Fruit fly (Drosophila melanogaster) whole organism, embryonic: ENCODE results near the gene Chchd2.
A peak's percentile ranks its signal among the peaks of the same experiment; 100 is the strongest.

Experiments used
- Adf1 ChIP-seq: fragments of 200-800 bp; sonication (Bioruptor generic); IDR thresholded peaks from 2 replicates; pipeline ENCODE4 v1.3.6; 2022; ENCODE audit warnings: missing biosample characterization, missing genetic modification characterization
- Antp ChIP-seq: fragments of 200-800 bp; sonication (Bioruptor generic); optimal IDR thresholded peaks from 3 replicates; lab custom pipeline; 2016; ENCODE audit warnings: missing biosample characterization, missing genetic modification characterization
- B-H2 ChIP-seq: fragments of 200-800 bp; sonication (Bioruptor generic); optimal IDR thresholded peaks from 2 replicates; lab custom pipeline; 2018; ENCODE audit warnings: missing biosample characterization, mild to moderate bottlenecking, missing genetic modification characterization
- CG10565 ChIP-seq: fragments of 200-800 bp; sonication (Bioruptor generic); optimal IDR thresholded peaks from 3 replicates; lab custom pipeline; 2016; ENCODE audit warnings: missing biosample characterization, mild to moderate bottlenecking, missing genetic modification characterization
- CG12236 ChIP-seq: fragments of 200-800 bp; sonication (Bioruptor generic); optimal IDR thresholded peaks from 2 replicates; lab custom pipeline; 2016; ENCODE audit warnings: missing biosample characterization, missing genetic modification characterization
- CG12744 ChIP-seq: fragments of 200-800 bp; sonication (Bioruptor generic); optimal IDR thresholded peaks from 2 replicates; lab custom pipeline; 2016; ENCODE audit warnings: missing biosample characterization, missing genetic modification characterization
- CG13624 ChIP-seq: fragments of 200-800 bp; sonication (Bioruptor generic); optimal IDR thresholded peaks from 2 replicates; lab custom pipeline; 2016; ENCODE audit warnings: missing biosample characterization, missing genetic modification characterization
- CG14014 ChIP-seq: fragments of 200-800 bp; sonication (Bioruptor generic); IDR thresholded peaks from 2 replicates; pipeline ENCODE4 v1.3.6; 2022; ENCODE audit warnings: missing biosample characterization, missing genetic modification characterization
- CG14050 ChIP-seq: fragments of 200-800 bp; sonication (Bioruptor generic); IDR thresholded peaks from 3 replicates; pipeline ENCODE4 v1.3.6; 2022; ENCODE audit warnings: missing biosample characterization, missing genetic modification characterization
- CG14710 ChIP-seq: fragments of 200-800 bp; sonication (Bioruptor generic); optimal IDR thresholded peaks from 3 replicates; lab custom pipeline; 2019; ENCODE audit warnings: missing biosample characterization, mild to moderate bottlenecking, missing genetic modification characterization, moderate library complexity
- CG16813 ChIP-seq: fragments of 200-800 bp; sonication (Bioruptor generic); IDR thresholded peaks from 3 replicates; pipeline ENCODE4 v1.3.6; 2022; ENCODE audit warnings: missing biosample characterization, missing genetic modification characterization; ENCODE audit not compliant: partially characterized antibody
- CG16863 ChIP-seq: fragments of 200-800 bp; sonication (Bioruptor generic); optimal IDR thresholded peaks from 3 replicates; lab custom pipeline; 2016; ENCODE audit warnings: missing biosample characterization, missing genetic modification characterization
- CG18619 ChIP-seq: fragments of 200-800 bp; sonication (Bioruptor generic); optimal IDR thresholded peaks from 3 replicates; lab custom pipeline; 2017; ENCODE audit warnings: missing biosample characterization, mild to moderate bottlenecking, missing genetic modification characterization
- CG2116 ChIP-seq: fragments of 200-800 bp; sonication (Bioruptor generic); optimal IDR thresholded peaks from 3 replicates; lab custom pipeline; 2018; ENCODE audit warnings: missing biosample characterization, mild to moderate bottlenecking, missing genetic modification characterization
- CG2120 ChIP-seq: fragments of 200-800 bp; sonication (Bioruptor generic); optimal IDR thresholded peaks from 3 replicates; lab custom pipeline; 2016; ENCODE audit warnings: missing biosample characterization, missing genetic modification characterization
- CG3281 ChIP-seq: fragments of 200-800 bp; sonication (Bioruptor generic); optimal IDR thresholded peaks from 3 replicates; lab custom pipeline; 2017; ENCODE audit warnings: missing biosample characterization, mild to moderate bottlenecking, missing genetic modification characterization
- CG4282 ChIP-seq: fragments of 200-800 bp; sonication (Bioruptor generic); optimal IDR thresholded peaks from 2 replicates; lab custom pipeline; 2016; ENCODE audit warnings: missing biosample characterization, missing genetic modification characterization
- CG4404 ChIP-seq: fragments of 200-800 bp; sonication (Bioruptor generic); IDR thresholded peaks from 2 replicates; pipeline ENCODE4 v1.3.6; 2022; ENCODE audit warnings: missing biosample characterization, missing genetic modification characterization
- CG4854 ChIP-seq: fragments of 200-800 bp; sonication (Bioruptor generic); optimal IDR thresholded peaks from 2 replicates; lab custom pipeline; 2016; ENCODE audit warnings: missing biosample characterization, missing genetic modification characterization, inconsistent platforms
- CG7556 ChIP-seq: fragments of 200-800 bp; sonication (Bioruptor generic); optimal IDR thresholded peaks from 2 replicates; lab custom pipeline; 2017; ENCODE audit warnings: missing biosample characterization, mild to moderate bottlenecking, missing genetic modification characterization
- CG9609 ChIP-seq: fragments of 200-800 bp; sonication (Bioruptor generic); optimal IDR thresholded peaks from 3 replicates; lab custom pipeline; 2016; ENCODE audit warnings: missing biosample characterization, missing genetic modification characterization
- CG9727 ChIP-seq: fragments of 200-800 bp; sonication (Bioruptor generic); optimal IDR thresholded peaks from 3 replicates; lab custom pipeline; 2017; ENCODE audit warnings: missing biosample characterization, mild to moderate bottlenecking, missing genetic modification characterization
- CHES-1-like ChIP-seq: fragments of 200-800 bp; sonication (Bioruptor generic); optimal IDR thresholded peaks from 2 replicates; lab custom pipeline; 2016; ENCODE audit warnings: missing biosample characterization, missing genetic modification characterization
- CTCF ChIP-seq: fragments of 200-800 bp; sonication (Bioruptor generic); optimal IDR thresholded peaks from 2 replicates; lab custom pipeline; 2017; ENCODE audit warnings: missing biosample characterization, mild to moderate bottlenecking, missing genetic modification characterization, moderate library complexity
- D19A ChIP-seq: fragments of 200-800 bp; optimal IDR thresholded peaks from 3 replicates; lab custom pipeline; 2019; ENCODE audit warnings: missing biosample characterization, mild to moderate bottlenecking, missing genetic modification characterization, moderate library complexity
- Fer2 ChIP-seq: fragments of 200-800 bp; sonication (Bioruptor generic); optimal IDR thresholded peaks from 2 replicates; lab custom pipeline; 2018; ENCODE audit warnings: missing biosample characterization, mild to moderate bottlenecking, missing genetic modification characterization, moderate library complexity
- Hr78 ChIP-seq, 2 experiments: fragments of 200-800 bp in 1 of 2; fragments of >200 bp in 1 of 2; sonication (Bioruptor generic) in 1 of 2; optimal IDR thresholded peaks; 2 replicates each; lab custom pipeline; 2017 to 2019; ENCODE audit warnings: missing biosample characterization in 2 of 2, missing genetic modification characterization in 2 of 2, mild to moderate bottlenecking in 1 of 2, moderate library complexity in 1 of 2
- Mad ChIP-seq: fragments of 200-800 bp; sonication (Bioruptor generic); optimal IDR thresholded peaks from 2 replicates; lab custom pipeline; 2016; ENCODE audit warnings: missing biosample characterization, missing genetic modification characterization
- Mes4 ChIP-seq: fragments of 200-800 bp; sonication (Bioruptor generic); optimal IDR thresholded peaks from 2 replicates; lab custom pipeline; 2016; ENCODE audit warnings: missing biosample characterization, missing genetic modification characterization
- Neu2 ChIP-seq: fragments of 200-800 bp; sonication (Bioruptor generic); optimal IDR thresholded peaks from 3 replicates; lab custom pipeline; 2016; ENCODE audit warnings: missing biosample characterization, missing genetic modification characterization, borderline replicate concordance
- Poxn ChIP-seq: fragments of 200-800 bp; sonication (Bioruptor generic); IDR thresholded peaks from 2 replicates; pipeline ENCODE4 v1.3.6; 2022; ENCODE audit warnings: missing biosample characterization, missing genetic modification characterization
- Rfx ChIP-seq: fragments of 200-800 bp; sonication (Bioruptor generic); IDR thresholded peaks from 2 replicates; pipeline ENCODE4 v1.3.6; 2022; ENCODE audit warnings: missing biosample characterization, missing genetic modification characterization
- Scr ChIP-seq: fragments of 200-800 bp; sonication (Bioruptor generic); IDR thresholded peaks from 2 replicates; pipeline ENCODE4 v1.3.6; 2022; ENCODE audit warnings: missing biosample characterization, missing genetic modification characterization; ENCODE audit not compliant: partially characterized antibody
- Tbp ChIP-seq: fragments of >200 bp; optimal IDR thresholded peaks from 2 replicates; lab custom pipeline; 2018; ENCODE audit warnings: missing biosample characterization, missing genetic modification characterization
- Xrp1 ChIP-seq: fragments of 200-800 bp; sonication (Bioruptor generic); IDR thresholded peaks from 2 replicates; pipeline ENCODE4 v1.3.6; 2022; ENCODE audit warnings: missing biosample characterization, missing genetic modification characterization
- cad ChIP-seq: fragments of >200 bp; optimal IDR thresholded peaks from 2 replicates; lab custom pipeline; 2017; ENCODE audit warnings: missing biosample characterization, missing genetic modification characterization
- dimm ChIP-seq: fragments of 200-800 bp; sonication (Bioruptor generic); IDR thresholded peaks from 2 replicates; pipeline ENCODE4 v1.3.6; 2022; ENCODE audit warnings: missing biosample characterization, missing genetic modification characterization
- ewg ChIP-seq: fragments of 200-800 bp; sonication (Bioruptor generic); optimal IDR thresholded peaks from 3 replicates; lab custom pipeline; 2017; ENCODE audit warnings: mild to moderate bottlenecking, missing biosample characterization, missing genetic modification reagents, missing genetic modification characterization
- ken ChIP-seq: fragments of 200-800 bp; sonication (Bioruptor generic); IDR thresholded peaks from 3 replicates; pipeline ENCODE4 v1.3.6; 2022; ENCODE audit warnings: missing biosample characterization, missing genetic modification characterization
- lbe ChIP-seq: fragments of 200-800 bp; sonication (Bioruptor generic); optimal IDR thresholded peaks from 2 replicates; lab custom pipeline; 2016; ENCODE audit warnings: missing biosample characterization, mild to moderate bottlenecking, missing genetic modification characterization
- mld ChIP-seq: fragments of 200-800 bp; sonication (Bioruptor generic); IDR thresholded peaks from 3 replicates; pipeline ENCODE4 v1.3.6; 2022; ENCODE audit warnings: missing biosample characterization, missing genetic modification characterization; ENCODE audit not compliant: partially characterized antibody
- rib ChIP-seq: fragments of 200-800 bp; sonication (Bioruptor generic); IDR thresholded peaks from 2 replicates; pipeline ENCODE4 v1.3.6; 2022; ENCODE audit warnings: missing biosample characterization, missing genetic modification characterization
- row ChIP-seq: fragments of 200-800 bp; sonication (Bioruptor generic); IDR thresholded peaks from 3 replicates; pipeline ENCODE4 v1.3.6; 2022; ENCODE audit warnings: missing biosample characterization, missing genetic modification characterization
- ssp ChIP-seq: fragments of 200-800 bp; sonication (Bioruptor generic); IDR thresholded peaks from 2 replicates; pipeline ENCODE4 v1.3.6; 2022; ENCODE audit warnings: missing biosample characterization, missing genetic modification characterization
- sug ChIP-seq: fragments of 200-800 bp; optimal IDR thresholded peaks from 2 replicates; lab custom pipeline; 2019; ENCODE audit warnings: missing biosample characterization, mild to moderate bottlenecking, missing genetic modification characterization, moderate library complexity
- tap ChIP-seq: fragments of 200-800 bp; optimal IDR thresholded peaks from 3 replicates; lab custom pipeline; 2019; ENCODE audit warnings: missing biosample characterization, mild to moderate bottlenecking, missing genetic modification characterization, moderate library complexity
- tio ChIP-seq: fragments of 200-800 bp; sonication (Bioruptor generic); optimal IDR thresholded peaks from 2 replicates; lab custom pipeline; 2017; ENCODE audit warnings: missing biosample characterization, missing genetic modification characterization, inconsistent platforms
- tll ChIP-seq, 2 experiments: fragments of 200-800 bp in 1 of 2; fragments of >200 bp in 1 of 2; sonication (Bioruptor generic) in 1 of 2; optimal IDR thresholded peaks; 2 replicates each; lab custom pipeline; 2017 to 2019; ENCODE audit warnings: missing biosample characterization in 2 of 2, missing genetic modification characterization in 2 of 2, mild to moderate bottlenecking in 1 of 2, moderate library complexity in 1 of 2
- tx ChIP-seq: fragments of 200-800 bp; sonication (Bioruptor generic); optimal IDR thresholded peaks from 2 replicates; lab custom pipeline; 2016; ENCODE audit warnings: missing biosample characterization, missing genetic modification characterization
- zf30C ChIP-seq: fragments of 200-800 bp; sonication (Bioruptor generic); optimal IDR thresholded peaks from 3 replicates; lab custom pipeline; 2018; ENCODE audit warnings: missing biosample characterization, mild to moderate bottlenecking, missing genetic modification characterization

Gene Chchd2

dm6 chrX:17147983-17148637 lies 691 bp upstream of the Chchd2 start, which contains the start of gene RpS5a (continued):
- TF ChIP-seq Mad (peak; percentile 80), ssp (GFP tag; lab: Robert Waterston, UW) (peak; percentile 56), Tbp (GFP tag; lab: Kevin White, UChicago) (no peak), rib (GFP tag; lab: Robert Waterston, UW) (0 out of 2 replicates have a peak, but pooled peaks have one; percentile 14), Mes4 (GFP tag; lab: Kevin White, UChicago) (peak; percentile 82), Neu2 (GFP tag; lab: Kevin White, UChicago) (peak; percentile 53), ken (GFP tag; lab: Robert Waterston, UW) (peak; percentile 82), Adf1 (GFP tag; lab: Robert Waterston, UW) (0 out of 2 replicates have a peak, but pooled peaks have one; percentile 27), CG14014 (GFP tag; lab: Robert Waterston, UW) (peak; percentile 56), CG2120 (peak; percentile 65), lbe (GFP tag; lab: Kevin White, UChicago) (no peak), CG4282 (GFP tag; lab: Kevin White, UChicago) (peak; percentile 75), CG14050 (peak; percentile 55; the same call in 2 of the 3 replicates), tll (GFP tag; optimal IDR thresholded peaks at IDR 0.05; lab: Kevin White, UChicago) (peak in 1 of 2 experiments; percentile 97), CG9727 (GFP tag; lab: Kevin White, UChicago) (peak; percentile 91), Antp (GFP tag; lab: Kevin White, UChicago) (peak; percentile 82), CG2116 (GFP tag; lab: Kevin White, UChicago) (peak; percentile 98), CG13624 (GFP tag; lab: Kevin White, UChicago) (peak; percentile 87), zf30C (GFP tag; lab: Kevin White, UChicago) (peak; percentile 47), B-H2 (GFP tag; lab: Kevin White, UChicago) (peak; percentile 87), CG10565 (GFP tag; lab: Kevin White, UChicago) (peak; percentile 49), Fer2 (tag; lab: Kevin White, UChicago) (peak; percentile 17), dimm (GFP tag; lab: Robert Waterston, UW) (no peak), tio (GFP tag; lab: Kevin White, UChicago) (no peak), CG12744 (GFP tag; lab: Kevin White, UChicago) (peak; percentile 44), Hr78 (GFP tag; optimal IDR thresholded peaks at IDR 0.05; lab: Kevin White, UChicago) (no peak), ewg (GFP tag; lab: Kevin White, UChicago) (peak; percentile 73), CG16813 (GFP tag; lab: Robert Waterston, UW) (peak; percentile 90), sug (peak; percentile 81), cad (no peak), CG9609 (peak; percentile 86), CTCF (GFP tag; lab: Kevin White, UChicago) (peak; percentile 53), CG3281 (peak; percentile 90), CG14710 (tag; lab: Kevin White, UChicago) (peak; percentile 71), tx (peak; percentile 55), CG4404 (GFP tag; lab: Robert Waterston, UW) (peak; percentile 73), Scr (GFP tag; lab: Robert Waterston, UW) (peak; percentile 88), tap (tag; lab: Kevin White, UChicago) (peak; percentile 51), Poxn (GFP tag; lab: Robert Waterston, UW) (0 out of 2 replicates have a peak, but pooled peaks have one; percentile 24), CG4854 (GFP tag; lab: Kevin White, UChicago) (peak; percentile 70), CG7556 (GFP tag; lab: Kevin White, UChicago) (peak; percentile 22), CHES-1-like (peak; percentile 81), row (GFP tag; lab: Robert Waterston, UW) (peak; percentile 77), mld (GFP tag; lab: Robert Waterston, UW) (0 out of 3 replicates have a peak, but pooled peaks have one; percentile 43), Xrp1 (GFP tag; lab: Robert Waterston, UW) (no peak; the same call in 1 of the 2 replicates), Rfx (peak; percentile 87), CG18619 (GFP tag; lab: Kevin White, UChicago) (peak; percentile 90), CG16863 (GFP tag; lab: Kevin White, UChicago) (peak; percentile 79), CG12236 (peak; percentile 45), D19A (tag; lab: Kevin White, UChicago) (no peak)
